Worm (Caenorhabditis elegans) whole organism, L4 larva: ENCODE measurements around the gene clec-216.

ENCODE experiments used
- D1046.2 ChIP-seq: fragments of 200-800 bp; sonication (Bioruptor generic); IDR thresholded peaks from 2 replicates; pipeline ENCODE4 v1.3.6; 2022; ENCODE audit warnings: missing genetic modification characterization, missing compliant biosample characterization
- F10B5.3 ChIP-seq: sonication (generic microtip); optimal IDR thresholded peaks from 2 replicates; lab custom pipeline; 2016; ENCODE audit warnings: mild to moderate bottlenecking, missing genetic modification characterization, missing compliant biosample characterization
- F37D6.2 ChIP-seq: sonication (generic microtip); optimal IDR thresholded peaks from 2 replicates; lab custom pipeline; 2016; ENCODE audit warnings: mild to moderate bottlenecking, missing genetic modification characterization, missing compliant biosample characterization
- T20F7.1 ChIP-seq: fragments of 200-800 bp; sonication (Bioruptor generic); optimal IDR thresholded peaks from 2 replicates; lab custom pipeline; 2018; ENCODE audit warnings: mild to moderate bottlenecking, missing genetic modification characterization, missing compliant biosample characterization
- T26A8.4 ChIP-seq: fragments of 200-800 bp; sonication (Bioruptor generic); IDR thresholded peaks from 2 replicates; pipeline ENCODE4 v1.3.6; 2022; ENCODE audit warnings: missing genetic modification characterization, missing compliant biosample characterization
- ZK546.5 ChIP-seq, 2 experiments: sonication (generic microtip); optimal IDR thresholded peaks; 2 replicates each; lab custom pipeline; 2017; ENCODE audit warnings: missing biosample characterization in 2 of 2, missing genetic modification characterization in 2 of 2
- aha-1 ChIP-seq: fragments of 150-350 bp; peaks from one replicate; lab custom pipeline; 2014; ENCODE audit warnings: missing biosample characterization, missing genetic modification characterization
- aly-2 ChIP-seq: sonication (generic microtip); optimal IDR thresholded peaks from 2 replicates; lab custom pipeline; 2018; ENCODE audit warnings: missing biosample characterization, missing genetic modification characterization
- attf-4 ChIP-seq: sonication (generic microtip); optimal IDR thresholded peaks from 3 replicates; lab custom pipeline; 2017; ENCODE audit warnings: missing biosample characterization, missing genetic modification characterization
- ctbp-1 ChIP-seq: fragments of 200-800 bp; sonication (Bioruptor generic); IDR thresholded peaks from 2 replicates; pipeline ENCODE4 v1.3.6; 2022; ENCODE audit warnings: missing genetic modification reagents, missing genetic modification characterization, missing compliant biosample characterization
- daf-16 ChIP-seq, 3 experiments: sonication (generic microtip); optimal IDR thresholded peaks; 2 replicates each; lab custom pipeline; 2016 to 2017; ENCODE audit warnings: missing genetic modification characterization in 3 of 3, missing genetic modification reagents in 3 of 3, mild to moderate bottlenecking in 2 of 3, missing compliant biosample characterization in 2 of 3, missing biosample characterization in 1 of 3, moderate library complexity in 1 of 3
- dpl-1 ChIP-seq: fragments of 150-350 bp; optimal IDR thresholded peaks from 2 replicates; lab custom pipeline; 2014; ENCODE audit warnings: missing biosample characterization, missing genetic modification reagents, missing genetic modification characterization
- dve-1 ChIP-seq: sonication (generic microtip); optimal IDR thresholded peaks from 2 replicates; lab custom pipeline; 2017; ENCODE audit warnings: antibody characterized with exemption, mild to moderate bottlenecking, missing genetic modification characterization, missing compliant biosample characterization; ENCODE audit not compliant: insufficient read depth
- hlh-11 ChIP-seq: fragments of 200-800 bp; sonication (Bioruptor generic); optimal IDR thresholded peaks from 2 replicates; lab custom pipeline; 2018; ENCODE audit warnings: mild to moderate bottlenecking, missing genetic modification characterization, missing compliant biosample characterization
- hlh-30 ChIP-seq: sonication (generic microtip); optimal IDR thresholded peaks from 2 replicates; lab custom pipeline; 2017; ENCODE audit warnings: antibody characterized with exemption, mild to moderate bottlenecking, missing genetic modification characterization, missing compliant biosample characterization; ENCODE audit not compliant: insufficient read depth
- lim-7 ChIP-seq: fragments of 200-800 bp; sonication (Bioruptor generic); IDR thresholded peaks from 2 replicates; pipeline ENCODE4 v1.3.6; 2022; ENCODE audit warnings: missing genetic modification characterization, missing compliant biosample characterization
- lin-13 ChIP-seq: fragments of 150-350 bp; optimal IDR thresholded peaks from 2 replicates; lab custom pipeline; 2014; ENCODE audit warnings: missing biosample characterization, missing genetic modification reagents, missing genetic modification characterization
- lsy-2 ChIP-seq, 2 experiments: fragments of 150-350 bp in 1 of 2; sonication (generic microtip) in 1 of 2; optimal IDR thresholded peaks; 2 replicates each; lab custom pipeline; 2014 to 2017; ENCODE audit warnings: missing biosample characterization in 2 of 2, missing genetic modification characterization in 2 of 2
- madf-9 ChIP-seq: fragments of 200-800 bp; sonication (Bioruptor generic); conservative IDR thresholded peaks from 2 replicates; pipeline ENCODE4 v1.3.6; 2022; ENCODE audit warnings: missing genetic modification reagents, missing genetic modification characterization, missing compliant biosample characterization
- mep-1 ChIP-seq: fragments of 150-350 bp; sonication (generic microtip); optimal IDR thresholded peaks from 3 replicates; lab custom pipeline; 2014; ENCODE audit warnings: missing biosample characterization, missing genetic modification characterization
- mes-2 ChIP-seq: sonication (generic microtip); optimal IDR thresholded peaks from 2 replicates; lab custom pipeline; 2016; ENCODE audit warnings: missing genotype, mild to moderate bottlenecking, missing genetic modification characterization, missing compliant biosample characterization; ENCODE audit not compliant: poor library complexity, severe bottlenecking
- mxl-3 ChIP-seq: fragments of 200-800 bp; sonication (Bioruptor generic); optimal IDR thresholded peaks from 2 replicates; lab custom pipeline; 2018; ENCODE audit warnings: mild to moderate bottlenecking, missing genetic modification characterization, missing compliant biosample characterization
- nhr-10 ChIP-seq: fragments of 150-350 bp; optimal IDR thresholded peaks from 2 replicates; lab custom pipeline; 2014; ENCODE audit warnings: missing biosample characterization, missing genetic modification characterization
- nhr-102 ChIP-seq: sonication (generic microtip); optimal IDR thresholded peaks from 2 replicates; lab custom pipeline; 2016; ENCODE audit warnings: mild to moderate bottlenecking, missing genetic modification characterization, moderate library complexity, missing compliant biosample characterization
- nhr-111 ChIP-seq: fragments of 200-800 bp; sonication (Bioruptor generic); optimal IDR thresholded peaks from 2 replicates; lab custom pipeline; 2018; ENCODE audit warnings: mild to moderate bottlenecking, missing genetic modification characterization, missing compliant biosample characterization
- nhr-28 ChIP-seq: fragments of 150-350 bp; optimal IDR thresholded peaks from 2 replicates; lab custom pipeline; 2014; ENCODE audit warnings: missing biosample characterization, missing genetic modification characterization
- nhr-42 ChIP-seq: fragments of 200-800 bp; sonication (Bioruptor generic); IDR thresholded peaks from 2 replicates; pipeline ENCODE4 v1.3.6; 2022; ENCODE audit warnings: missing genetic modification characterization, missing compliant biosample characterization
- nhr-77 ChIP-seq: fragments of 150-350 bp; optimal IDR thresholded peaks from 2 replicates; lab custom pipeline; 2014; ENCODE audit warnings: missing biosample characterization, missing genetic modification characterization
- pha-4 ChIP-seq, 2 experiments: fragments of 150-350 bp in 1 of 2; fragments of 200-800 bp in 1 of 2; sonication (Bioruptor generic) in 1 of 2; IDR thresholded peaks in 1 of 2; optimal IDR thresholded peaks in 1 of 2; 2 replicates each; pipeline versions ENCODE4 v1.3.6 to Lab custom; 2014 to 2022; ENCODE audit warnings: missing genetic modification characterization in 2 of 2, missing genetic modification reagents in 2 of 2, missing biosample characterization in 1 of 2, missing compliant biosample characterization in 1 of 2
- rbr-2 ChIP-seq: sonication (generic microtip); optimal IDR thresholded peaks from 2 replicates; lab custom pipeline; 2016; ENCODE audit warnings: missing genotype, missing genetic modification characterization, missing compliant biosample characterization
- sdz-12 ChIP-seq: fragments of 200-800 bp; sonication (Bioruptor generic); optimal IDR thresholded peaks from 2 replicates; lab custom pipeline; 2018; ENCODE audit warnings: mild to moderate bottlenecking, missing genetic modification characterization, missing compliant biosample characterization
- set-16 ChIP-seq: fragments of 200-800 bp; sonication (Bioruptor generic); IDR thresholded peaks from 2 replicates; pipeline ENCODE4 v1.3.6; 2022; ENCODE audit warnings: missing genetic modification reagents, missing genetic modification characterization, missing compliant biosample characterization
- snpc-4 ChIP-seq: fragments of 150-350 bp; optimal IDR thresholded peaks from 2 replicates; lab custom pipeline; 2014; ENCODE audit warnings: missing biosample characterization, missing genetic modification characterization
- tra-1 ChIP-seq: fragments of 200-800 bp; sonication (Bioruptor generic); IDR thresholded peaks from 2 replicates; pipeline ENCODE4 v1.3.6; 2022; ENCODE audit warnings: missing genetic modification reagents, missing genetic modification characterization, missing compliant biosample characterization
- unc-39 ChIP-seq: sonication (generic microtip); optimal IDR thresholded peaks from 2 replicates; lab custom pipeline; 2017; ENCODE audit warnings: missing biosample characterization, missing genetic modification characterization
- zfp-2 ChIP-seq: sonication (generic microtip); optimal IDR thresholded peaks from 2 replicates; lab custom pipeline; 2016; ENCODE audit warnings: mild to moderate bottlenecking, missing genetic modification characterization, missing compliant biosample characterization
- zip-11 ChIP-seq: fragments of 200-800 bp; sonication (Bioruptor generic); IDR thresholded peaks from 2 replicates; pipeline ENCODE4 v1.3.6; 2022; ENCODE audit warnings: missing genetic modification characterization, missing compliant biosample characterization

The clec-216 gene

ce11 chrV:7994570-7994969 lies 41.8 kb upstream of the clec-216 start, which contains the start of gene ceh-76:
Gene ceh-76 (minus strand): TSS chrV:7994670.
- TF ChIP-seq F10B5.3: no peak
- TF ChIP-seq rbr-2 (tag; lab: Kevin White, UChicago): no peak
- TF ChIP-seq attf-4 (tag; lab: Kevin White, UChicago): no peak
- no peak for TF ChIP-seq zip-11 (GFP tag; lab: Robert Waterston, UW)
- no peak for TF ChIP-seq aly-2 (tag; lab: Kevin White, UChicago)
- TF ChIP-seq D1046.2 (GFP tag; lab: Robert Waterston, UW): no peak

ce11 chrV:7985860-7986259 lies 33.1 kb upstream of the clec-216 start, which contains the start of gene Y97E10AL.1:
Gene Y97E10AL.1 (plus strand): TSS chrV:7986160.
- TF ChIP-seq ZK546.5 (tag; optimal IDR thresholded peaks at IDR 0.05; lab: Kevin White, UChicago) (no peak), T26A8.4 (no peak), D1046.2 (GFP tag; lab: Robert Waterston, UW) (no peak), ctbp-1 (GFP tag; lab: Robert Waterston, UW) (no peak), snpc-4 (tag; lab: Kevin White, UChicago) (no peak), pha-4 (GFP tag; IDR thresholded peaks at IDR 0.05; lab: Robert Waterston, UW) (no peak), pha-4 (tag; optimal IDR thresholded peaks at IDR 0.05; lab: Kevin White, UChicago) (no peak), rbr-2 (tag; lab: Kevin White, UChicago) (no peak), madf-9 (GFP tag; lab: Robert Waterston, UW) (no peak), T20F7.1 (no peak), nhr-28 (tag; lab: Kevin White, UChicago) (no peak), aha-1 (tag; lab: Kevin White, UChicago) (no peak), sdz-12 (GFP tag; lab: Kevin White, UChicago) (no peak), lin-13 (GFP tag; lab: Kevin White, UChicago) (no peak), nhr-42 (no peak), nhr-102 (tag; lab: Kevin White, UChicago) (no peak), set-16 (GFP tag; lab: Robert Waterston, UW) (no peak)
- TF ChIP-seq, all 104 proteins: peak for 0

ce11 chrV:7983381-7984052 lies 30.8 kb upstream of the clec-216 start, which contains the start of the genes natb-1 and abhd-12:
Gene natb-1 (minus strand): TSS chrV:7983431.
Gene abhd-12 (plus strand): TSS chrV:7983879.
- TF ChIP-seq nhr-28 (tag; lab: Kevin White, UChicago): peak; percentile 40
- no peak for TF ChIP-seq F37D6.2
- peak; percentile 21 for TF ChIP-seq dpl-1 (GFP tag; lab: Kevin White, UChicago)
- no peak for TF ChIP-seq nhr-111
- no peak for TF ChIP-seq zfp-2
- no peak for TF ChIP-seq daf-16 (GFP tag; optimal IDR thresholded peaks at IDR 0.05; lab: Kevin White, UChicago)
- peak; percentile 56 for TF ChIP-seq daf-16 (tag; optimal IDR thresholded peaks at IDR 0.05; lab: Kevin White, UChicago)
- TF ChIP-seq dve-1: peak; percentile 57
- peak; percentile 45 for TF ChIP-seq hlh-11 (tag; lab: Kevin White, UChicago)
- no peak for TF ChIP-seq unc-39 (tag; lab: Kevin White, UChicago)
- TF ChIP-seq lsy-2 (tag; optimal IDR thresholded peaks at IDR 0.05; lab: Kevin White, UChicago): peak; percentile 39 to 96
- no peak for TF ChIP-seq tra-1
- TF ChIP-seq pha-4 (GFP tag; IDR thresholded peaks at IDR 0.05; lab: Robert Waterston, UW): no peak
- peak; percentile 92 for TF ChIP-seq pha-4 (tag; optimal IDR thresholded peaks at IDR 0.05; lab: Kevin White, UChicago)
- TF ChIP-seq nhr-10 (tag; lab: Kevin White, UChicago): no peak
- TF ChIP-seq mes-2: peak; percentile 46
- peak; percentile 50 for TF ChIP-seq nhr-77 (tag; lab: Kevin White, UChicago)
- peak; percentile 11 for TF ChIP-seq mxl-3
- TF ChIP-seq hlh-30: peak; percentile 95
- no peak for TF ChIP-seq lim-7 (GFP tag; lab: Robert Waterston, UW)
- TF ChIP-seq mep-1: peak; percentile 41
